Worm (Caenorhabditis elegans) whole organism, L4 larva: ENCODE data around the gene C35B1.8.

Experiments used
- F37D6.2 ChIP-seq: sonication (generic microtip); optimal IDR thresholded peaks from 2 replicates; lab custom pipeline; 2016; ENCODE audit warnings: mild to moderate bottlenecking, missing genetic modification characterization, missing compliant biosample characterization
- F44E2.7 ChIP-seq: fragments of 200-800 bp; sonication (Bioruptor generic); IDR thresholded peaks from 2 replicates; pipeline ENCODE4 v2.1.2; 2022; ENCODE audit warnings: missing genetic modification characterization, missing compliant biosample characterization
- R02D3.7 ChIP-seq: fragments of 150-350 bp; sonication (generic microtip); optimal IDR thresholded peaks from 3 replicates; lab custom pipeline; 2014; ENCODE audit warnings: missing biosample characterization, missing genetic modification characterization
- T26A8.4 ChIP-seq: fragments of 200-800 bp; sonication (Bioruptor generic); IDR thresholded peaks from 2 replicates; pipeline ENCODE4 v1.3.6; 2022; ENCODE audit warnings: missing genetic modification characterization, missing compliant biosample characterization
- Y5F2A.4 ChIP-seq: fragments of 200-800 bp; sonication (Bioruptor generic); optimal IDR thresholded peaks from 2 replicates; lab custom pipeline; 2018; ENCODE audit warnings: mild to moderate bottlenecking, missing genetic modification characterization, missing compliant biosample characterization
- Y75B8A.6 ChIP-seq: fragments of 200-800 bp; sonication (Bioruptor generic); IDR thresholded peaks from 2 replicates; pipeline ENCODE4 v1.3.6; 2022; ENCODE audit warnings: missing genetic modification reagents, missing genetic modification characterization, missing compliant biosample characterization
- aly-2 ChIP-seq: sonication (generic microtip); optimal IDR thresholded peaks from 2 replicates; lab custom pipeline; 2018; ENCODE audit warnings: missing biosample characterization, missing genetic modification characterization
- arid-1 ChIP-seq: fragments of 200-800 bp; sonication (Bioruptor generic); conservative IDR thresholded peaks from 2 replicates; pipeline ENCODE4 v1.3.6; 2022; ENCODE audit warnings: missing genetic modification reagents, missing genetic modification characterization, missing compliant biosample characterization
- ceh-20 ChIP-seq: fragments of 200-800 bp; sonication (Bioruptor generic); IDR thresholded peaks from 2 replicates; pipeline ENCODE4 v1.3.6; 2022; ENCODE audit warnings: missing genetic modification reagents, missing genetic modification characterization, missing compliant biosample characterization
- ceh-28 ChIP-seq: fragments of 150-350 bp; optimal IDR thresholded peaks from 2 replicates; lab custom pipeline; 2014; ENCODE audit warnings: missing biosample characterization, missing genetic modification reagents, missing genetic modification characterization
- daf-16 ChIP-seq, 3 experiments: sonication (generic microtip); optimal IDR thresholded peaks; 2 replicates each; lab custom pipeline; 2016 to 2017; ENCODE audit warnings: missing genetic modification characterization in 3 of 3, missing genetic modification reagents in 3 of 3, mild to moderate bottlenecking in 2 of 3, missing compliant biosample characterization in 2 of 3, missing biosample characterization in 1 of 3, moderate library complexity in 1 of 3
- dmd-6 ChIP-seq: fragments of 200-800 bp; sonication (Bioruptor generic); IDR thresholded peaks from 2 replicates; pipeline ENCODE4 v1.3.6; 2022; ENCODE audit warnings: missing genetic modification reagents, missing genetic modification characterization, missing compliant biosample characterization
- dmd-8 ChIP-seq: fragments of 200-800 bp; sonication (Bioruptor generic); IDR thresholded peaks from 2 replicates; pipeline ENCODE4 v1.3.6; 2022; ENCODE audit warnings: missing genetic modification characterization, missing compliant biosample characterization
- dpl-1 ChIP-seq: fragments of 150-350 bp; optimal IDR thresholded peaks from 2 replicates; lab custom pipeline; 2014; ENCODE audit warnings: missing biosample characterization, missing genetic modification reagents, missing genetic modification characterization
- duxl-1 ChIP-seq: sonication (generic microtip); optimal IDR thresholded peaks from 2 replicates; lab custom pipeline; 2016; ENCODE audit warnings: mild to moderate bottlenecking, missing genetic modification characterization, moderate library complexity, missing compliant biosample characterization; ENCODE audit not compliant: poor library complexity
- dve-1 ChIP-seq: sonication (generic microtip); optimal IDR thresholded peaks from 2 replicates; lab custom pipeline; 2017; ENCODE audit warnings: antibody characterized with exemption, mild to moderate bottlenecking, missing genetic modification characterization, missing compliant biosample characterization; ENCODE audit not compliant: insufficient read depth
- egl-43 ChIP-seq: fragments of 200-800 bp; sonication (Bioruptor generic); IDR thresholded peaks from 2 replicates; pipeline ENCODE4 v1.3.6; 2022; ENCODE audit warnings: missing genetic modification reagents, missing genetic modification characterization, missing compliant biosample characterization
- fkh-10 ChIP-seq: fragments of 150-350 bp; optimal IDR thresholded peaks from 2 replicates; lab custom pipeline; 2014; ENCODE audit warnings: missing biosample characterization, missing genetic modification reagents, missing genetic modification characterization
- hif-1 ChIP-seq, 2 experiments: sonication (generic microtip); optimal IDR thresholded peaks; 2 replicates each; lab custom pipeline; 2016 to 2017; ENCODE audit warnings: missing compliant biosample characterization in 2 of 2, missing genetic modification characterization in 2 of 2, missing genetic modification reagents in 2 of 2, missing genotype in 2 of 2, mild to moderate bottlenecking in 1 of 2
- hlh-11 ChIP-seq: fragments of 200-800 bp; sonication (Bioruptor generic); optimal IDR thresholded peaks from 2 replicates; lab custom pipeline; 2018; ENCODE audit warnings: mild to moderate bottlenecking, missing genetic modification characterization, missing compliant biosample characterization
- lim-7 ChIP-seq: fragments of 200-800 bp; sonication (Bioruptor generic); IDR thresholded peaks from 2 replicates; pipeline ENCODE4 v1.3.6; 2022; ENCODE audit warnings: missing genetic modification characterization, missing compliant biosample characterization
- lin-38 ChIP-seq: fragments of 200-800 bp; sonication (Bioruptor generic); IDR thresholded peaks from 2 replicates; pipeline ENCODE4 v1.3.6; 2022; ENCODE audit warnings: missing genetic modification reagents, missing genetic modification characterization, missing compliant biosample characterization
- lsy-2 ChIP-seq, 2 experiments: fragments of 150-350 bp in 1 of 2; sonication (generic microtip) in 1 of 2; optimal IDR thresholded peaks; 2 replicates each; lab custom pipeline; 2014 to 2017; ENCODE audit warnings: missing biosample characterization in 2 of 2, missing genetic modification characterization in 2 of 2
- madf-9 ChIP-seq: fragments of 200-800 bp; sonication (Bioruptor generic); conservative IDR thresholded peaks from 2 replicates; pipeline ENCODE4 v1.3.6; 2022; ENCODE audit warnings: missing genetic modification reagents, missing genetic modification characterization, missing compliant biosample characterization
- mdl-1 ChIP-seq, 2 experiments: fragments of 150-350 bp in 1 of 2; sonication (generic microtip) in 1 of 2; optimal IDR thresholded peaks; 2 replicates each; lab custom pipeline; 2014 to 2017; ENCODE audit warnings: missing biosample characterization in 2 of 2, missing genetic modification characterization in 2 of 2
- mep-1 ChIP-seq: fragments of 150-350 bp; sonication (generic microtip); optimal IDR thresholded peaks from 3 replicates; lab custom pipeline; 2014; ENCODE audit warnings: missing biosample characterization, missing genetic modification characterization
- mes-2 ChIP-seq: sonication (generic microtip); optimal IDR thresholded peaks from 2 replicates; lab custom pipeline; 2016; ENCODE audit warnings: missing genotype, mild to moderate bottlenecking, missing genetic modification characterization, missing compliant biosample characterization; ENCODE audit not compliant: poor library complexity, severe bottlenecking
- mxl-2 ChIP-seq: fragments of 200-800 bp; sonication (Bioruptor generic); conservative IDR thresholded peaks from 2 replicates; pipeline ENCODE4 v1.3.6; 2022; ENCODE audit warnings: missing genetic modification reagents, missing genetic modification characterization, missing compliant biosample characterization
- mxl-3 ChIP-seq: fragments of 200-800 bp; sonication (Bioruptor generic); optimal IDR thresholded peaks from 2 replicates; lab custom pipeline; 2018; ENCODE audit warnings: mild to moderate bottlenecking, missing genetic modification characterization, missing compliant biosample characterization
- nhr-10 ChIP-seq: fragments of 150-350 bp; optimal IDR thresholded peaks from 2 replicates; lab custom pipeline; 2014; ENCODE audit warnings: missing biosample characterization, missing genetic modification characterization
- nhr-11 ChIP-seq: fragments of 150-350 bp; optimal IDR thresholded peaks from 2 replicates; lab custom pipeline; 2014; ENCODE audit warnings: missing biosample characterization, missing genetic modification characterization
- nhr-25 ChIP-seq: sonication (generic microtip); optimal IDR thresholded peaks from 2 replicates; lab custom pipeline; 2017; ENCODE audit warnings: missing genetic modification characterization, mild to moderate bottlenecking, missing compliant biosample characterization, antibody characterized with exemption, moderate library complexity, borderline replicate concordance; ENCODE audit not compliant: insufficient read depth
- nhr-28 ChIP-seq: fragments of 150-350 bp; optimal IDR thresholded peaks from 2 replicates; lab custom pipeline; 2014; ENCODE audit warnings: missing biosample characterization, missing genetic modification characterization
- nhr-41 ChIP-seq: fragments of 200-800 bp; sonication (Bioruptor generic); IDR thresholded peaks from 2 replicates; pipeline ENCODE4 v1.3.6; 2022; ENCODE audit warnings: missing genetic modification reagents, missing genetic modification characterization, missing compliant biosample characterization
- php-3 ChIP-seq: fragments of 200-800 bp; sonication (Bioruptor generic); IDR thresholded peaks from 2 replicates; pipeline ENCODE4 v1.3.6; 2022; ENCODE audit warnings: missing genetic modification reagents, missing genetic modification characterization, missing compliant biosample characterization
- pqm-1 ChIP-seq: sonication (generic microtip); optimal IDR thresholded peaks from 2 replicates; lab custom pipeline; 2017; ENCODE audit warnings: missing biosample characterization, missing genetic modification characterization
- saeg-2 ChIP-seq: fragments of 200-800 bp; sonication (Bioruptor generic); IDR thresholded peaks from 2 replicates; pipeline ENCODE4 v1.3.6; 2022; ENCODE audit warnings: missing genetic modification reagents, missing genetic modification characterization, missing compliant biosample characterization
- snpc-1.2 ChIP-seq: fragments of 200-800 bp; sonication (Bioruptor generic); IDR thresholded peaks from 2 replicates; pipeline ENCODE4 v1.3.6; 2022; ENCODE audit warnings: missing genetic modification reagents, missing genetic modification characterization, missing compliant biosample characterization
- spr-1 ChIP-seq: sonication (generic microtip); optimal IDR thresholded peaks from 2 replicates; lab custom pipeline; 2016; ENCODE audit warnings: mild to moderate bottlenecking, missing genetic modification characterization, missing compliant biosample characterization
- unc-39 ChIP-seq: sonication (generic microtip); optimal IDR thresholded peaks from 2 replicates; lab custom pipeline; 2017; ENCODE audit warnings: missing biosample characterization, missing genetic modification characterization
- unc-62 ChIP-seq, 3 experiments: fragments of 150-350 bp in 1 of 3; sonication (generic microtip); optimal IDR thresholded peaks in 2 of 3; peaks in 1 of 3; 1 replicate in 1 of 3; 2 replicates in 2 of 3; lab custom pipeline; 2014 to 2017; ENCODE audit warnings: missing biosample characterization in 3 of 3, missing genetic modification characterization in 3 of 3, missing genetic modification reagents in 3 of 3, missing genotype in 1 of 3
- vab-7 ChIP-seq: fragments of 200-800 bp; sonication (Bioruptor generic); IDR thresholded peaks from 2 replicates; pipeline ENCODE4 v1.3.6; 2022; ENCODE audit warnings: missing genetic modification reagents, missing genetic modification characterization, missing compliant biosample characterization
- zfp-3 ChIP-seq: fragments of 200-800 bp; sonication (Bioruptor generic); conservative IDR thresholded peaks from 2 replicates; pipeline ENCODE4 v1.3.6; 2022; ENCODE audit warnings: missing genetic modification reagents, missing genetic modification characterization, missing compliant biosample characterization
- zip-2 ChIP-seq: fragments of 150-350 bp; optimal IDR thresholded peaks from 2 replicates; lab custom pipeline; 2014; ENCODE audit warnings: missing biosample characterization, missing genetic modification characterization

C35B1.8 gene

DNA sequence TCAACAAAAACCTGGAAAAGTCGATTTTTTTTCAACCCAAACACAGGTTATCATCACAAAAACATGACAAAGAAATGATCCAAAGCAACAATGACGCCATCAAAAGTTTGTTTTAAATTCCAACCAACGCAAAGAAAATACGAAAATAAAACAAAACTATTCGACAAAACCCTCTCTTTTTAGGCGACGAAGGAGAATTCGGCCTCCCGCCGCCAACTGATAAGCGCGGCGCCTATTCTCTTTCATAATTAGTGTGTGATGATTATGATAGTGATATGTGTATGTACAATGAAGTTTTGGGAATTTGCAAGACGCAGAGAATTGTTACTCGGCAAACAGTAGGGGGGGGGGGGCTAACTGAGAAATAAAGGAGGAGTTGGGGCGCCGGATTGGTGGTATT, 49.5 kb downstream of the C35B1.8 start:
- TF ChIP-seq hlh-11: peak; percentile 65
- no peak for TF ChIP-seq unc-62 (GFP tag; optimal IDR thresholded peaks at IDR 0.05 in 1 of 2; lab: Kevin White, UChicago)
- TF ChIP-seq unc-62 (tag; optimal IDR thresholded peaks at IDR 0.05; lab: Kevin White, UChicago): no peak
- no peak for TF ChIP-seq snpc-1.2 (GFP tag; lab: Robert Waterston, UW)
- TF ChIP-seq nhr-28: peak; percentile 59
- TF ChIP-seq mes-2 (tag; lab: Kevin White, UChicago): peak; percentile 29
- peak; percentile 26; the same call in 1 of the 2 replicates for TF ChIP-seq dmd-6 (GFP tag; lab: Robert Waterston, UW)
- peak; percentile 72 for TF ChIP-seq pqm-1
- TF ChIP-seq ceh-20: no peak
- TF ChIP-seq hif-1 (tag; optimal IDR thresholded peaks at IDR 0.05; lab: Kevin White, UChicago): peak in 1 of 2 experiments; percentile 36
- no peak for TF ChIP-seq F37D6.2 (tag; lab: Kevin White, UChicago)
- TF ChIP-seq dve-1 (tag; lab: Kevin White, UChicago): peak; percentile 57
- no peak for TF ChIP-seq daf-16 (GFP tag; optimal IDR thresholded peaks at IDR 0.05; lab: Kevin White, UChicago)
- peak; percentile 81 for TF ChIP-seq daf-16 (tag; optimal IDR thresholded peaks at IDR 0.05; lab: Kevin White, UChicago)

DNA sequence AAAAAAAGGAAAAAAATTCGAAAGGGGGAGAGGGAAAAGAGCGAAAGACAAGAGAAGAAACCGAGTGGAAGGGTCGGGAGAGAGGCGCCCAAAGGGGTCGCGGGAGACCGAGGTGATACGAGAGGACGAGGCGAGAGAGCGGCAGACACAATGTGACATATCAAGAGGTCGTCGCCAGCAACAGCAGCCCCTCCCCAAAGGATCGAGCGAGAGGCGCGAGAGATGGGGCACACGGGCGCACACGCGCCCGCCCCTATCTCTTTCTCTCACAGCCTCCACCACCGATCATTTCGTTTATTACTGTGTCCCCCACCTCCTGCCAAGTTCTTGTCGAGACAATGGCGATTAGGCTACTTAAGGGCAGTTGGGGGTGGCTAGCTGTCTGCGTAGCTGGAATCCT, 50.6 kb downstream of the C35B1.8 start:
- TF ChIP-seq fkh-10: no peak
- TF ChIP-seq mxl-3: peak; percentile 94
- peak; percentile 7 for TF ChIP-seq dpl-1 (GFP tag; lab: Kevin White, UChicago)
- TF ChIP-seq dmd-6 (GFP tag; lab: Robert Waterston, UW): peak; percentile 92
- peak; percentile 95 for TF ChIP-seq hlh-11
- TF ChIP-seq saeg-2 (GFP tag; lab: Robert Waterston, UW): 0 out of 2 replicates have a peak, but pooled peaks have one; percentile 54
- TF ChIP-seq nhr-41 (GFP tag; lab: Robert Waterston, UW): peak; percentile 98
- TF ChIP-seq egl-43 (GFP tag; lab: Robert Waterston, UW): peak; percentile 50; the same call in 1 of the 2 replicates
- TF ChIP-seq php-3: peak; percentile 52; the same call in 1 of the 2 replicates
- peak; percentile 59 for TF ChIP-seq lin-38 (GFP tag; lab: Robert Waterston, UW)
- TF ChIP-seq F44E2.7 (GFP tag; lab: Robert Waterston, UW): 0 out of 2 replicates have a peak, but pooled peaks have one; percentile 36
- 0 out of 2 replicates have a peak, but pooled peaks have one; percentile 35 for TF ChIP-seq arid-1 (GFP tag; lab: Robert Waterston, UW)
- peak; percentile 6 for TF ChIP-seq duxl-1 (tag; lab: Kevin White, UChicago)
- TF ChIP-seq lim-7 (GFP tag; lab: Robert Waterston, UW): 0 out of 2 replicates have a peak, but pooled peaks have one; percentile 29
- TF ChIP-seq R02D3.7 (tag; lab: Kevin White, UChicago): no peak
- TF ChIP-seq zfp-3 (GFP tag; lab: Robert Waterston, UW): 0 out of 2 replicates have a peak, but pooled peaks have one; percentile 33
- no peak for TF ChIP-seq aly-2 (tag; lab: Kevin White, UChicago)
- peak; percentile 62; the same call in 1 of the 2 replicates for TF ChIP-seq dmd-8 (GFP tag; lab: Robert Waterston, UW)
- peak; percentile 56 for TF ChIP-seq dve-1 (tag; lab: Kevin White, UChicago)
- no peak for TF ChIP-seq Y75B8A.6 (GFP tag; lab: Robert Waterston, UW)
- TF ChIP-seq Y5F2A.4: peak; percentile 13
- TF ChIP-seq nhr-10 (tag; lab: Kevin White, UChicago): peak; percentile 56
- TF ChIP-seq daf-16 (GFP tag; optimal IDR thresholded peaks at IDR 0.05; lab: Kevin White, UChicago): no peak
- TF ChIP-seq daf-16 (tag; optimal IDR thresholded peaks at IDR 0.05; lab: Kevin White, UChicago): peak; percentile 60
- TF ChIP-seq ceh-20: peak; percentile 47; the same call in 1 of the 2 replicates
- peak; percentile 46 for TF ChIP-seq spr-1 (tag; lab: Kevin White, UChicago)
- TF ChIP-seq zip-2 (tag; lab: Kevin White, UChicago): no peak
- TF ChIP-seq unc-62 (GFP tag; optimal IDR thresholded peaks at IDR 0.05 in 1 of 2; lab: Kevin White, UChicago): peak in 1 of 2 experiments; percentile 59
- TF ChIP-seq unc-62 (tag; optimal IDR thresholded peaks at IDR 0.05; lab: Kevin White, UChicago): no peak
- no peak for TF ChIP-seq vab-7 (GFP tag; lab: Robert Waterston, UW)
- TF ChIP-seq ceh-28 (tag; lab: Kevin White, UChicago): peak; percentile 19
- TF ChIP-seq lsy-2 (tag; optimal IDR thresholded peaks at IDR 0.05; lab: Kevin White, UChicago): peak in 1 of 2 experiments; percentile 48
- peak; percentile 91 for TF ChIP-seq nhr-25 (tag; lab: Kevin White, UChicago)
- peak; percentile 12 for TF ChIP-seq nhr-11 (tag; lab: Kevin White, UChicago)
- no peak for TF ChIP-seq unc-39 (tag; lab: Kevin White, UChicago)
- TF ChIP-seq madf-9: peak; percentile 49; the same call in 1 of the 2 replicates
- peak; percentile 85 for TF ChIP-seq mep-1
- TF ChIP-seq mxl-2 (GFP tag; lab: Robert Waterston, UW): 0 out of 2 replicates have a peak, but pooled peaks have one; percentile 36
- peak; percentile 76 for TF ChIP-seq T26A8.4 (GFP tag; lab: Robert Waterston, UW)
- peak; percentile 83 to 90 for TF ChIP-seq mdl-1 (tag; optimal IDR thresholded peaks at IDR 0.05; lab: Kevin White, UChicago)
- no peak for TF ChIP-seq mes-2 (tag; lab: Kevin White, UChicago)
